Fruit fly (Drosophila melanogaster) whole organism, wandering third instar larva: ENCODE measurements around the gene CG11594.

Source experiments
- OdsH ChIP-seq: fragments of 200-800 bp; sonication (Bioruptor generic); optimal IDR thresholded peaks from 2 replicates; lab custom pipeline; 2016; ENCODE audit warnings: missing biosample characterization, mild to moderate bottlenecking, missing genetic modification characterization
- h ChIP-seq: fragments of 200-800 bp; sonication (Bioruptor generic); optimal IDR thresholded peaks from 3 replicates; lab custom pipeline; 2016; ENCODE audit warnings: missing biosample characterization, mild to moderate bottlenecking, missing genetic modification characterization
- psq ChIP-seq: fragments of 200-800 bp; sonication (Bioruptor generic); optimal IDR thresholded peaks from 3 replicates; lab custom pipeline; 2017; ENCODE audit warnings: missing biosample characterization, mild to moderate bottlenecking, missing genetic modification characterization, moderate library complexity
- woc ChIP-seq: sonication (Bioruptor generic); optimal IDR thresholded peaks from 2 replicates; lab custom pipeline; 2016; ENCODE audit warnings: missing biosample characterization, mild to moderate bottlenecking, missing genetic modification characterization

DNA sequence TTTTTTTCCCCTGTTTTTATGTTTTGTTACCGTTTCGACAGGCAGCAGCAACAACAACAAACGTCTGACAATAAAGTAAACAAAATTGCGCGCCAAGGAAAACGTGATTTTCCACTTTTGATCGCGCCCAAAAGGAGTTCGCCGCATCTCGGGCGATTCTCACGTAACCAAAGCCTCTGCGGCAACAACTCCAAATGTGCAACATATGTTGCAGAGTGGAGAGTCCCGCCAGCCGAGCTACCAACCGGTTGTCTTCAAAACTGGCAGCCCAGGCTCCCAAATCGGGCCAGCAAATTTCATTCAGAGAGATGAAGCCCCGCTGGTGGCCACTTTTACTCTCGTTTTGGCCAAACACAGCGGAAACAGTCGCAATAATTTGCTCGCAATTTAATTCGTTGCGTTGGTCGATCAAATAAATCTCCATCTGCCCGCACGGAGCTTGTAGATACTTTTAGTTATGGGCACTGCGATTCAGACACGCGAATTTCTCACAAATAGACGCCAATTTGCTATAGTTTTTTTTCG is 29.7 kb upstream of the CG11594 start:
- TF ChIP-seq psq (GFP tag; lab: Kevin White, UChicago) (no peak), h (GFP tag; lab: Kevin White, UChicago) (no peak), woc (no peak), OdsH (GFP tag; lab: Kevin White, UChicago) (no peak)
